Worm (Caenorhabditis elegans) whole organism, dauer: ENCODE measurements around the gene btb-7.

Source experiments
- unc-62 ChIP-seq: sonication (generic microtip); optimal IDR thresholded peaks from 2 replicates; lab custom pipeline; 2017; ENCODE audit warnings: missing biosample characterization, missing genetic modification reagents, missing genetic modification characterization

btb-7 gene

DNA sequence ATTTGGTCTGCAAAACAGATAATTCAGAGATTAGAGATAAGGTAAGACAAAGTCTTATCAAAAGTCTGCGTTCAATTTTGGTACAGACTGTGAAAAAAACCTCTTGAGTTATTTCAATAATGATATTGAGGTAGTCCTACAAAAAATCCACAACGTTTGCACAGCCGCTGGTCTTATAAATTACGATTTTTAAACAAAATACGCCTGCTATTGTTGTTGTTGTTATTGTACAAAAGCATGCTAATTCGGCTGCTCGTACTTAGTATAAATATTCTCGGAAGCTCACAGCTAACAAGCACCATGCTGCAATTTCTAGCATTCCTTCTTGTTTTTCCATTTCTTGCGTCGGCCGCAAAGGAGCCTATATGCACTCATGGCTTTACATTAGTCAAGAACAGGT, 31.1 kb downstream of the btb-7 start, which contains the start of gene clec-19:
Gene clec-19 (plus strand): TSS at position 301 of the 400 bp plus-strand sequence.
- TF ChIP-seq unc-62 (GFP tag; lab: Kevin White, UChicago): no peak

- TF ChIP-seq unc-62 (GFP tag; lab: Kevin White, UChicago): no peak
Observed at ce11 chrII:1750413-1750812, 37.4 kb downstream of the btb-7 start, which contains the start of the genes F36H5.13 and F36H5.8. F36H5.13 (minus strand) TSS chrII:1750513. F36H5.8 (minus strand) TSS chrII:1750686.

DNA sequence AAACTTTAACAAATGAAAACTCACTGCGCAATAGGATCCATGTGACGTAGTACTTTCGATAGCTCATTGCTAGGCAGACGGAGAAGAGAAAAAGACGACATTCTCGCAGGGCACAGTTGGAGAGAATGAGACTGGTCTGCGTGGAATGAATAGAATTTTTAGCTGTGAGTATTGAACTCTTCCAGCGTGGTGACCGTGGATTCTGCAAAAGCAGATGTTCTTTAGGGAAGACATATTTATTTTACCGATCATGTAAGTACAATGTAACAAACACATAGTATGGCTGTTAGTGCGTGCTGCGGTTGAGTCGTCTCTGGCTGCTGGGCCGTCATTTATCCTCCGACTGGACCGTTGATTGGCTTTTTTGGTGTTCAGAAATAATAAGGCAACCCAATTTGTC, 40.0 kb downstream of the btb-7 start, which contains the start of gene F36H5.9:
Gene F36H5.9 (minus strand): TSS at position 101 of the 400 bp plus-strand sequence.
- no peak for TF ChIP-seq unc-62 (GFP tag; lab: Kevin White, UChicago)

ce11 chrII:1756072-1756471, 43.0 kb downstream of the btb-7 start, which contains the start of gene F36H5.17:
F36H5.17 (minus strand) TSS chrII:1756172.
- TF ChIP-seq unc-62 (GFP tag; lab: Kevin White, UChicago): no peak

ce11 chrII:1756582-1756981, 43.5 kb downstream of the btb-7 start, which contains the start of gene fbxb-53:
fbxb-53 (plus strand) TSS chrII:1756882.
- no peak for TF ChIP-seq unc-62 (GFP tag; lab: Kevin White, UChicago)

DNA sequence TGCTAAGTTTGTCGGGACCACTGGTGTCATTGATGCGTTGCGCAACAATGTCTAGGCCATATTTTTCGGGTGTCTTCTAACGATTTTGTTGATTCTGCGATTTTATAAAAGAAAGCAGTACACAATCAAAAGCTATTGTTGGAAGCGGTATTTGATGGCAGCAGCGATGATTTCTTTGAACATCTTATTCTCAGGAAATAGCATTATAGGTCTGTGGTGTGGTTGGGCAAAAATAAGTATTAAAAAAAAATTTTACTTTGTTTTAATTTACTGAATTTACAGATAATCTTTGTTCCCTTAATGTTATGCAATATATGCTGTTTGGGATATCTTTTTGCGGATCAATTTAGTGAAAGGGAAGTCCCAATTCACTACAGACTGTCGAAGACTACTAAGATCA, 44.0 kb downstream of the btb-7 start, which contains the start of gene F36H5.10:
Gene F36H5.10 (plus strand): TSS at position 301 of the 400 bp plus-strand sequence.
- TF ChIP-seq unc-62 (GFP tag; lab: Kevin White, UChicago): no peak

ce11 chrII:1759602-1760001, 46.6 kb downstream of the btb-7 start, which contains the start of gene F36H5.18:
F36H5.18 (plus strand) TSS chrII:1759902.
- no peak for TF ChIP-seq unc-62 (GFP tag; lab: Kevin White, UChicago)

- TF ChIP-seq unc-62 (GFP tag; lab: Kevin White, UChicago): no peak
Observed at ce11 chrII:1761564-1761963, 48.5 kb downstream of the btb-7 start, which contains the start of gene F36H5.4. F36H5.4 (plus strand) TSS chrII:1761864.

- no peak for TF ChIP-seq unc-62 (GFP tag; lab: Kevin White, UChicago)
Observed at ce11 chrII:1763072-1763471, 50.0 kb downstream of the btb-7 start, which contains the start of gene math-28. math-28 (plus strand) TSS chrII:1763372.
